Worm (Caenorhabditis elegans): ENCODE measurements around the gene F13E9.11.

The F13E9.11 gene

DNA sequence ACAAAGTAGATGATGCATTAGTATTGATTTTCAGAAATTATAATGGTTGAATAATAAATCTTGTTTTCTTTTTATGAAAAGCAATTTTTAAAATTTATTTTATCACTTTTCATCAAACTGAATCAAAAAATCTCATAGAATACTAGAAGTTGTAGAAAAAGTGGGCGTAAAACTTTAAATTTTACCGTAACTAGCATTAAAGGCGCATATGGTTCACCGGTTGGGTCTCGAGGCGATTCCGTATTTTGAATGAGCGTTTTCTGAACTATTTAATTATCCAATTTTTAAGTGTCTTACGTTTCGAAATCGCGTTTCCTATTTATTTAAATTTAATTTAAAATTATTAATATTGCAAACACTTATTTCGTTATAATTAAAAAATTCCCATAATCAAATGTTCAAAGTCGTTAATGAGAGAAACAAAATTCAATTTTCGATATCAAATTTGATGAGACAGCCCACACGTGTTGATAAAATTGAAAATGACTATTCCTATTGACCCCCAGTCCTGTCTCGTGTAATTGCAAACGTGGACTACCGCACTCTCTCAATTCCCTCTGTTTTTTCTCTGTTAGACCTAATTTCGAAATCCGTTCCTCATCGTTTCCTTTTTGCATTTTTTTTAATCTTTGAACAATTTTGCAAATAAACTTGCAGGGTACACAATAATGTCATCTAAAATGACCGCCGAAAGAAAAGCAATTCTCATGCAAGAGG is 10.5 kb downstream of the F13E9.11 start, which contains the start of the genes T11G6.2 and hars-1 (continued):
- TF ChIP-seq T26A5.8 (tag; optimal IDR thresholded peaks at IDR 0.05): no peak
- no peak for TF ChIP-seq D2030.7 (GFP tag; IDR thresholded peaks at IDR 0.05)
- no peak for TF ChIP-seq mxl-1 (tag; optimal IDR thresholded peaks at IDR 0.05)
- no peak for TF ChIP-seq snpc-4 (GFP tag; optimal IDR thresholded peaks at IDR 0.05)
- peak in 1 of 4 experiments; percentile 21 for TF ChIP-seq snpc-4 (tag; optimal IDR thresholded peaks at IDR 0.05)
- no peak for TF ChIP-seq nhr-27 (tag; optimal IDR thresholded peaks at IDR 0.05)
- no peak for TF ChIP-seq lsy-27 (tag; optimal IDR thresholded peaks at IDR 0.05; ENCODE audit: borderline replicate concordance, insufficient read depth)
- peak; percentile 97 for TF ChIP-seq madf-8 (GFP tag; conservative IDR thresholded peaks at IDR 0.05)
- no peak for TF ChIP-seq aptf-2 (GFP tag; conservative IDR thresholded peaks at IDR 0.05)
- no peak for TF ChIP-seq B0035.1 (tag; optimal IDR thresholded peaks at IDR 0.05)
- TF ChIP-seq lin-40 (tag; optimal IDR thresholded peaks at IDR 0.05): no peak
- no peak for TF ChIP-seq F39B2.1 (GFP tag; IDR thresholded peaks at IDR 0.05)
- TF ChIP-seq gei-17 (GFP tag; optimal IDR thresholded peaks at IDR 0.05): no peak
- TF ChIP-seq ztf-25 (GFP tag; IDR thresholded peaks at IDR 0.05): no peak
- no peak for TF ChIP-seq ceh-79 (tag; optimal IDR thresholded peaks at IDR 0.05)
- 0 out of 2 replicates have a peak, but pooled peaks have one; percentile 48 for TF ChIP-seq dox-1 (GFP tag; IDR thresholded peaks at IDR 0.05)
- TF ChIP-seq ztf-6 (GFP tag; IDR thresholded peaks at IDR 0.05): no peak
- peak; percentile 35 to 78 for TF ChIP-seq let-607 (tag; optimal IDR thresholded peaks at IDR 0.05)
- TF ChIP-seq lin-26 (GFP tag; IDR thresholded peaks at IDR 0.05): no peak
- peak; percentile 69 for TF ChIP-seq attf-5 (GFP tag; optimal IDR thresholded peaks at IDR 0.05)
- TF ChIP-seq atf-7 (tag; optimal IDR thresholded peaks at IDR 0.05): no peak
- no peak for TF ChIP-seq F57C9.4 (tag; optimal IDR thresholded peaks at IDR 0.05)
- TF ChIP-seq nfyb-1 (GFP tag; IDR thresholded peaks at IDR 0.05): no peak
- TF ChIP-seq repo-1 (tag; optimal IDR thresholded peaks at IDR 0.05): no peak
- no peak for TF ChIP-seq mes-4 (tag; optimal IDR thresholded peaks at IDR 0.05)
- TF ChIP-seq F10E7.11 (tag; optimal IDR thresholded peaks at IDR 0.05): no peak
- TF ChIP-seq egl-44 (GFP tag; IDR thresholded peaks at IDR 0.05): no peak
- TF ChIP-seq hlh-12 (tag; optimal IDR thresholded peaks at IDR 0.05): no peak
- peak; percentile 87 for TF ChIP-seq lsl-1 (GFP tag; optimal IDR thresholded peaks at IDR 0.05)
- TF ChIP-seq ceh-91 (GFP tag; IDR thresholded peaks at IDR 0.05): peak; percentile 53; the same call in 1 of the 2 replicates
- no peak for TF ChIP-seq hsf-1 (GFP tag; IDR thresholded peaks at IDR 0.05)
- no peak for TF ChIP-seq lin-35 (GFP tag; optimal IDR thresholded peaks at IDR 0.05)
- TF ChIP-seq ztf-3 (GFP tag; optimal IDR thresholded peaks at IDR 0.05): no peak
- no peak for TF ChIP-seq akir-1 (GFP tag; optimal IDR thresholded peaks at IDR 0.05)
- TF ChIP-seq ets-4 (GFP tag; optimal IDR thresholded peaks at IDR 0.05): no peak
- no peak for TF ChIP-seq F23B12.7 (tag; optimal IDR thresholded peaks at IDR 0.05; ENCODE audit: insufficient read depth)
- TF ChIP-seq ccch-3 (GFP tag; optimal IDR thresholded peaks at IDR 0.05): no peak
- TF ChIP-seq ceh-100 (GFP tag; IDR thresholded peaks at IDR 0.05): no peak
- TF ChIP-seq bed-1 (GFP tag; IDR thresholded peaks at IDR 0.05): no peak
- TF ChIP-seq hlh-26 (GFP tag; conservative IDR thresholded peaks at IDR 0.05): no peak
- TF ChIP-seq F55B11.4 (tag; optimal IDR thresholded peaks at IDR 0.05; ENCODE audit: borderline replicate concordance, insufficient read depth): no peak
- no peak for TF ChIP-seq B0019.2 (GFP tag; conservative IDR thresholded peaks at IDR 0.05)
- no peak for TF ChIP-seq dpff-1 (tag; optimal IDR thresholded peaks at IDR 0.05)
